Fruit fly (Drosophila melanogaster): ENCODE data around the gene ncm.
A peak's percentile ranks its signal among the peaks of the same experiment; 100 is the strongest.

Gene ncm

dm6 chr2L:18484382-18485050 lies 35.8 kb upstream of the ncm start, which contains the start of gene CG10283 (continued):
- TF ChIP-seq nmo (GFP tag; optimal IDR thresholded peaks at IDR 0.05), result peak; percentile 55
- no peak for TF ChIP-seq CG3407 (GFP tag; optimal IDR thresholded peaks at IDR 0.05)
- TF ChIP-seq Ssrp (tag; optimal IDR thresholded peaks at IDR 0.05), result peak; percentile 32
- TF ChIP-seq sisA (GFP tag; IDR thresholded peaks at IDR 0.05), result no peak
- TF ChIP-seq Stat92E (GFP tag; optimal IDR thresholded peaks at IDR 0.05), result peak in 1 of 3 experiments; percentile 62
- TF ChIP-seq CG1602 (GFP tag; optimal IDR thresholded peaks at IDR 0.05), result peak; percentile 37
- TF ChIP-seq sug (tag; optimal IDR thresholded peaks at IDR 0.05), result peak; percentile 28
- TF ChIP-seq CG18599 (GFP tag; optimal IDR thresholded peaks at IDR 0.05), result no peak
- no peak for TF ChIP-seq Gsc (GFP tag; IDR thresholded peaks at IDR 0.05)
- peak; percentile 28 for TF ChIP-seq wek (GFP tag; optimal IDR thresholded peaks at IDR 0.05)
- no peak for TF ChIP-seq pb (GFP tag; optimal IDR thresholded peaks at IDR 0.05)
- no peak for TF ChIP-seq CG16863 (GFP tag; optimal IDR thresholded peaks at IDR 0.05)
- no peak for TF ChIP-seq crol (GFP tag; IDR thresholded peaks at IDR 0.05)
- TF ChIP-seq CG11398 (GFP tag; optimal IDR thresholded peaks at IDR 0.05), result no peak
- TF ChIP-seq fd64A (GFP tag; optimal IDR thresholded peaks at IDR 0.05), result no peak

DNA sequence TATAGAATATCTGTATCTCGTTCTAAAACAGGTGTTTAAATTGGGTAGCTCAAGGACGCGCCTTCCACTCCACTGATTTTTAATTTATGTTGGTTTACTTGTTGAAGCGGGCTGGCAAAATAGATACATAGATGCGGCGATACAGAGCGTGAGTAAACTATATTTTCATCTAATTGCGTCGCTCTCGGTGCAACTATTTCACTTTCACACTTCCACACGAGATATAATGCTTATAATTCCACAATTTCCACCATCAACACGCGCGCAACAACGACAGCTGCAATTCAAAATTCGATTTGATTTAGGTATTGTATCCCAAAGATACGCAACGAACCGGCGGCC lies 35.3 kb upstream of the ncm start:
- TF ChIP-seq seq (GFP tag; IDR thresholded peaks at IDR 0.05), result no peak
- no peak for TF ChIP-seq CG11093 (GFP tag; IDR thresholded peaks at IDR 0.05)
- TF ChIP-seq Awh (GFP tag; IDR thresholded peaks at IDR 0.05), result no peak
- no peak for TF ChIP-seq CG2202 (tag; optimal IDR thresholded peaks at IDR 0.05)
- no peak for TF ChIP-seq Mrtf (GFP tag; IDR thresholded peaks at IDR 0.05)
- TF ChIP-seq CG3407 (GFP tag; optimal IDR thresholded peaks at IDR 0.05), result no peak
- peak; percentile 0 for TF ChIP-seq D (optimal IDR thresholded peaks at IDR 0.05)
- TF ChIP-seq D (GFP tag; optimal IDR thresholded peaks at IDR 0.05), result no peak
- no peak for TF ChIP-seq bigmax (GFP tag; optimal IDR thresholded peaks at IDR 0.05)
- TF ChIP-seq dimm (GFP tag; IDR thresholded peaks at IDR 0.05), result no peak
- TF ChIP-seq ato (GFP tag; IDR thresholded peaks at IDR 0.05; ENCODE audit: partially characterized antibody), result no peak
- no peak for TF ChIP-seq CG4360 (GFP tag; IDR thresholded peaks at IDR 0.05)
- TF ChIP-seq bcd (GFP tag; optimal IDR thresholded peaks at IDR 0.05), result no peak
- TF ChIP-seq CG8089 (GFP tag; optimal IDR thresholded peaks at IDR 0.05), result no peak
- TF ChIP-seq CG8765 (GFP tag; IDR thresholded peaks at IDR 0.05), result no peak
- TF ChIP-seq CG3847 (GFP tag; IDR thresholded peaks at IDR 0.05), result no peak
- TF ChIP-seq CG15011 (GFP tag; optimal IDR thresholded peaks at IDR 0.05), result no peak
- no peak for TF ChIP-seq CG10654 (GFP tag; optimal IDR thresholded peaks at IDR 0.05)
- no peak for TF ChIP-seq H15 (GFP tag; IDR thresholded peaks at IDR 0.05)
- no peak for TF ChIP-seq tio (GFP tag; optimal IDR thresholded peaks at IDR 0.05)
- no peak for TF ChIP-seq CG9932 (GFP tag; IDR thresholded peaks at IDR 0.05)
- TF ChIP-seq Sin3A (optimal IDR thresholded peaks at IDR 0.05), result no peak
- no peak for TF ChIP-seq CoRest (tag; optimal IDR thresholded peaks at IDR 0.05)
- no peak for TF ChIP-seq CG4282 (GFP tag; optimal IDR thresholded peaks at IDR 0.05)
- no peak for TF ChIP-seq BtbVII (GFP tag; optimal IDR thresholded peaks at IDR 0.05)
- no peak for TF ChIP-seq Ravus (GFP tag; IDR thresholded peaks at IDR 0.05)
- no peak for TF ChIP-seq NC2β (GFP tag; optimal IDR thresholded peaks at IDR 0.05)
- no peak for TF ChIP-seq CG8290 (GFP tag; optimal IDR thresholded peaks at IDR 0.05)
- TF ChIP-seq CG8290 (tag; optimal IDR thresholded peaks at IDR 0.05), result no peak
- TF ChIP-seq CG1024 (GFP tag; IDR thresholded peaks at IDR 0.05), result no peak
- TF ChIP-seq CG1603 (tag; optimal IDR thresholded peaks at IDR 0.05), result no peak
- TF ChIP-seq crp (GFP tag; optimal IDR thresholded peaks at IDR 0.05), result no peak
- TF ChIP-seq CG3838 (GFP tag; optimal IDR thresholded peaks at IDR 0.05), result no peak
- TF ChIP-seq CG17568 (GFP tag; optimal IDR thresholded peaks at IDR 0.05), result peak; percentile 7
- no peak for TF ChIP-seq CG2129 (GFP tag; IDR thresholded peaks at IDR 0.05; ENCODE audit: partially characterized antibody)
- TF ChIP-seq fd64A (GFP tag; optimal IDR thresholded peaks at IDR 0.05), result no peak
- no peak for TF ChIP-seq zfh2 (GFP tag; optimal IDR thresholded peaks at IDR 0.05)
- TF ChIP-seq YL-1 (GFP tag; optimal IDR thresholded peaks at IDR 0.05), result no peak

Data from whole organism, embryonic.